Worm (Caenorhabditis elegans): ENCODE measurements around the gene ZK1290.5.

ce11 chrII:7554716-7555247 is 25.3 kb downstream of the ZK1290.5 start:
- TF ChIP-seq ama-1 (optimal IDR thresholded peaks at IDR 0.05): no peak
- TF ChIP-seq scrt-1 (GFP tag; IDR thresholded peaks at IDR 0.05): no peak
- no peak for TF ChIP-seq F13C5.2 (tag; optimal IDR thresholded peaks at IDR 0.05)
- TF ChIP-seq hnd-1 (tag; optimal IDR thresholded peaks at IDR 0.05): no peak
- TF ChIP-seq sea-1 (GFP tag; conservative IDR thresholded peaks at IDR 0.05): no peak
- no peak for TF ChIP-seq flt-1 (GFP tag; IDR thresholded peaks at IDR 0.05)
- no peak for TF ChIP-seq pes-1 (GFP tag; IDR thresholded peaks at IDR 0.05)
- no peak for TF ChIP-seq ceh-36 (tag; optimal IDR thresholded peaks at IDR 0.05)
- no peak for TF ChIP-seq tbx-11 (GFP tag; IDR thresholded peaks at IDR 0.05)
- TF ChIP-seq hmbx-1 (tag; optimal IDR thresholded peaks at IDR 0.05): no peak
- no peak for TF ChIP-seq aly-1 (tag; optimal IDR thresholded peaks at IDR 0.05)
- no peak for TF ChIP-seq ets-7 (tag; optimal IDR thresholded peaks at IDR 0.05)

Data from whole organism, early embryonic.